Worm (Caenorhabditis elegans) whole organism, early embryonic: Measurements from ENCODE around the gene ras-2.

Experiments used
- ama-1 ChIP-seq: fragments of 150-350 bp; optimal IDR thresholded peaks from 2 replicates; lab custom pipeline; 2014
- ceh-13 ChIP-seq: fragments of 200-800 bp; sonication (Bioruptor generic); optimal IDR thresholded peaks from 2 replicates; lab custom pipeline; 2018; ENCODE audit warnings: mild to moderate bottlenecking, missing genetic modification characterization, missing compliant biosample characterization
- ceh-36 ChIP-seq: sonication (generic microtip); optimal IDR thresholded peaks from 2 replicates; lab custom pipeline; 2016; ENCODE audit warnings: missing genetic modification characterization, inconsistent platforms, missing compliant biosample characterization
- ets-7 ChIP-seq: sonication (generic microtip); optimal IDR thresholded peaks from 2 replicates; lab custom pipeline; 2016; ENCODE audit warnings: missing genotype, missing genetic modification characterization, missing compliant biosample characterization
- tbx-37 ChIP-seq: fragments of 200-800 bp; sonication (Bioruptor generic); conservative IDR thresholded peaks from 2 replicates; pipeline ENCODE4 v1.3.6; 2022; ENCODE audit warnings: missing genetic modification reagents, missing genetic modification characterization, missing compliant biosample characterization

- TF ChIP-seq ceh-36 (tag; lab: Kevin White, UChicago) (no peak), ama-1 (lab: Kevin White, UChicago) (no peak), tbx-37 (GFP tag; lab: Robert Waterston, UW) (no peak), ets-7 (tag; lab: Kevin White, UChicago) (no peak), ceh-13 (GFP tag; lab: Kevin White, UChicago) (no peak)
Observed at ce11 chrIII:4739975-4740374, at the start of gene ras-2.
